Worm (Caenorhabditis elegans) whole organism, L1 larva: ENCODE measurements around the gene nhr-280.
A peak's percentile ranks its signal among the peaks of the same experiment; 100 is the strongest.
"Not testable (repeated sequence)": the region's sequence is repeated elsewhere in the genome, so short reads cannot be mapped to it uniquely, and the experiment has no call there.

ENCODE experiments used
- C04F5.9 ChIP-seq: sonication (generic microtip); optimal IDR thresholded peaks from 2 replicates; lab custom pipeline; 2016; ENCODE audit warnings: missing genetic modification characterization, missing compliant biosample characterization
- C16A3.4 ChIP-seq: fragments of 150-350 bp; optimal IDR thresholded peaks from 2 replicates; lab custom pipeline; 2014; ENCODE audit warnings: missing biosample characterization, missing genetic modification characterization
- C34B4.2 ChIP-seq: sonication (generic microtip); optimal IDR thresholded peaks from 2 replicates; lab custom pipeline; 2017; ENCODE audit warnings: mild to moderate bottlenecking, missing genetic modification characterization, missing compliant biosample characterization
- F16B12.6 ChIP-seq: fragments of 150-350 bp; optimal IDR thresholded peaks from 2 replicates; lab custom pipeline; 2014; ENCODE audit warnings: missing biosample characterization, missing genetic modification characterization
- Y116A8C.19 ChIP-seq: sonication (generic microtip); optimal IDR thresholded peaks from 2 replicates; lab custom pipeline; 2016; ENCODE audit warnings: missing compliant biosample characterization, missing genetic modification characterization, borderline replicate concordance
- aha-1 ChIP-seq: fragments of 150-350 bp; optimal IDR thresholded peaks from 2 replicates; lab custom pipeline; 2014; ENCODE audit warnings: missing biosample characterization, missing genetic modification characterization
- blmp-1 ChIP-seq: fragments of 150-350 bp; optimal IDR thresholded peaks from 2 replicates; lab custom pipeline; 2014; ENCODE audit warnings: missing biosample characterization, missing genetic modification characterization
- ceh-82 ChIP-seq, 3 experiments: fragments of 150-350 bp in 1 of 3; sonication (generic microtip) in 2 of 3; optimal IDR thresholded peaks; 2 replicates each; lab custom pipeline; 2014 to 2017; ENCODE audit warnings: missing biosample characterization in 3 of 3, missing genetic modification characterization in 3 of 3
- ceh-88 ChIP-seq: fragments of 200-800 bp; sonication (Bioruptor generic); IDR thresholded peaks from 2 replicates; pipeline ENCODE4 v1.3.6; 2022; ENCODE audit warnings: missing genetic modification characterization, missing compliant biosample characterization
- efl-1 ChIP-seq, 4 experiments: fragments of 150-350 bp; optimal IDR thresholded peaks in 3 of 4; peaks in 1 of 4; 1 replicate in 1 of 4; 2 replicates in 3 of 4; lab custom pipeline; 2014; ENCODE audit warnings: missing biosample characterization in 2 of 4, missing genetic modification characterization in 2 of 4, missing genetic modification reagents in 2 of 4
- ets-5 ChIP-seq: fragments of 200-800 bp; sonication (Bioruptor generic); IDR thresholded peaks from 2 replicates; pipeline ENCODE4 v1.3.6; 2022; ENCODE audit warnings: missing genetic modification characterization, missing compliant biosample characterization
- fkh-10 ChIP-seq: sonication (generic microtip); optimal IDR thresholded peaks from 2 replicates; lab custom pipeline; 2017; ENCODE audit warnings: missing biosample characterization, missing genetic modification reagents, missing genetic modification characterization
- fos-1 ChIP-seq: fragments of 150-350 bp; optimal IDR thresholded peaks from 2 replicates; lab custom pipeline; 2014; ENCODE audit warnings: missing biosample characterization, missing genetic modification characterization
- grh-1 ChIP-seq: fragments of 200-800 bp; sonication (Bioruptor generic); IDR thresholded peaks from 2 replicates; pipeline ENCODE4 v1.3.6; 2022; ENCODE audit warnings: missing genetic modification reagents, missing genetic modification characterization, missing compliant biosample characterization
- hpl-2 ChIP-seq: fragments of 150-350 bp; optimal IDR thresholded peaks from 2 replicates; lab custom pipeline; 2014; ENCODE audit warnings: missing biosample characterization, missing genetic modification reagents, missing genetic modification characterization
- irx-1 ChIP-seq: sonication (generic microtip); optimal IDR thresholded peaks from 2 replicates; lab custom pipeline; 2016; ENCODE audit warnings: missing genetic modification characterization, missing compliant biosample characterization
- jun-1 ChIP-seq: fragments of 150-350 bp; optimal IDR thresholded peaks from 2 replicates; lab custom pipeline; 2014; ENCODE audit warnings: missing biosample characterization, missing genetic modification reagents, missing genetic modification characterization
- lin-13 ChIP-seq: fragments of 150-350 bp; optimal IDR thresholded peaks from 2 replicates; lab custom pipeline; 2014; ENCODE audit warnings: missing biosample characterization, missing genetic modification reagents, missing genetic modification characterization
- lin-15B ChIP-seq: fragments of 150-350 bp; sonication (generic microtip); optimal IDR thresholded peaks from 3 replicates; lab custom pipeline; 2014; ENCODE audit warnings: missing biosample characterization, missing genetic modification characterization
- lin-35 ChIP-seq, 2 experiments: fragments of 150-350 bp; optimal IDR thresholded peaks; 2 replicates each; lab custom pipeline; 2014; ENCODE audit warnings: missing biosample characterization in 2 of 2, missing genetic modification characterization in 2 of 2, missing genetic modification reagents in 2 of 2
- lir-3 ChIP-seq: sonication (generic microtip); optimal IDR thresholded peaks from 2 replicates; lab custom pipeline; 2016; ENCODE audit warnings: mild to moderate bottlenecking, missing genetic modification characterization, moderate library complexity, missing compliant biosample characterization; ENCODE audit not compliant: poor library complexity
- mab-9 ChIP-seq: fragments of 200-800 bp; sonication (Bioruptor generic); IDR thresholded peaks from 2 replicates; pipeline ENCODE4 v1.3.6; 2022; ENCODE audit warnings: missing genetic modification reagents, missing genetic modification characterization, missing compliant biosample characterization
- mdl-1 ChIP-seq, 2 experiments: fragments of 150-350 bp; optimal IDR thresholded peaks; 2 replicates each; lab custom pipeline; 2014 to 2017; ENCODE audit warnings: missing biosample characterization in 2 of 2, missing genetic modification characterization in 2 of 2, inconsistent platforms in 1 of 2
- mef-2 ChIP-seq: fragments of 150-350 bp; optimal IDR thresholded peaks from 2 replicates; lab custom pipeline; 2014; ENCODE audit warnings: missing biosample characterization, missing genetic modification characterization
- mep-1 ChIP-seq: fragments of 150-350 bp; optimal IDR thresholded peaks from 2 replicates; lab custom pipeline; 2014; ENCODE audit warnings: missing biosample characterization, missing genetic modification characterization
- nhr-12 ChIP-seq: sonication (generic microtip); optimal IDR thresholded peaks from 2 replicates; lab custom pipeline; 2017; ENCODE audit warnings: missing biosample characterization, missing genetic modification characterization
- nhr-20 ChIP-seq: sonication (generic microtip); optimal IDR thresholded peaks from 2 replicates; lab custom pipeline; 2016; ENCODE audit warnings: mild to moderate bottlenecking, missing genetic modification characterization, missing compliant biosample characterization
- nhr-237 ChIP-seq: fragments of 150-350 bp; optimal IDR thresholded peaks from 2 replicates; lab custom pipeline; 2014; ENCODE audit warnings: missing biosample characterization, missing genetic modification characterization
- nhr-28 ChIP-seq: fragments of 150-350 bp; optimal IDR thresholded peaks from 2 replicates; lab custom pipeline; 2014; ENCODE audit warnings: missing biosample characterization, missing genetic modification characterization
- nhr-76 ChIP-seq: sonication (generic microtip); optimal IDR thresholded peaks from 2 replicates; lab custom pipeline; 2017; ENCODE audit warnings: missing biosample characterization, missing genetic modification characterization
- nhr-77 ChIP-seq: fragments of 150-350 bp; optimal IDR thresholded peaks from 2 replicates; lab custom pipeline; 2014; ENCODE audit warnings: missing biosample characterization, missing genetic modification characterization
- nhr-84 ChIP-seq: sonication (generic microtip); optimal IDR thresholded peaks from 2 replicates; lab custom pipeline; 2017; ENCODE audit warnings: missing biosample characterization, missing genetic modification characterization
- pag-3 ChIP-seq: sonication (generic microtip); optimal IDR thresholded peaks from 2 replicates; lab custom pipeline; 2017; ENCODE audit warnings: missing genetic modification characterization, mild to moderate bottlenecking, missing compliant biosample characterization, antibody characterized with exemption, borderline replicate concordance; ENCODE audit not compliant: insufficient read depth
- snpc-4 ChIP-seq: fragments of 150-350 bp; optimal IDR thresholded peaks from 2 replicates; lab custom pipeline; 2014; ENCODE audit warnings: missing biosample characterization, missing genetic modification characterization
- sox-4 ChIP-seq: sonication (generic microtip); optimal IDR thresholded peaks from 2 replicates; lab custom pipeline; 2016; ENCODE audit warnings: missing genetic modification characterization, missing compliant biosample characterization
- sptf-1 ChIP-seq: fragments of 150-350 bp; optimal IDR thresholded peaks from 2 replicates; lab custom pipeline; 2014; ENCODE audit warnings: missing biosample characterization, missing genetic modification characterization
- tbx-2 ChIP-seq: sonication (generic microtip); optimal IDR thresholded peaks from 2 replicates; lab custom pipeline; 2016; ENCODE audit warnings: missing genetic modification characterization, missing compliant biosample characterization
- unc-130 ChIP-seq: fragments of 150-350 bp; optimal IDR thresholded peaks from 2 replicates; lab custom pipeline; 2017; ENCODE audit warnings: missing biosample characterization, missing genetic modification characterization, inconsistent platforms
- unc-30 ChIP-seq: sonication (generic microtip); optimal IDR thresholded peaks from 2 replicates; lab custom pipeline; 2017; ENCODE audit warnings: missing biosample characterization, missing genetic modification characterization
- unc-62 ChIP-seq: fragments of 150-350 bp; optimal IDR thresholded peaks from 2 replicates; lab custom pipeline; 2014; ENCODE audit warnings: missing biosample characterization, missing genetic modification reagents, missing genetic modification characterization
- unc-86 ChIP-seq: sonication (generic microtip); optimal IDR thresholded peaks from 2 replicates; lab custom pipeline; 2016; ENCODE audit warnings: missing genetic modification characterization, missing compliant biosample characterization
- vab-15 ChIP-seq: sonication (generic microtip); optimal IDR thresholded peaks from 2 replicates; lab custom pipeline; 2017; ENCODE audit warnings: missing genotype, mild to moderate bottlenecking, missing genetic modification characterization, missing compliant biosample characterization
- xbp-1 ChIP-seq: sonication (generic microtip); optimal IDR thresholded peaks from 2 replicates; lab custom pipeline; 2016; ENCODE audit warnings: missing genetic modification characterization, missing compliant biosample characterization
- zag-1 ChIP-seq: fragments of 150-350 bp; optimal IDR thresholded peaks from 2 replicates; lab custom pipeline; 2014; ENCODE audit warnings: missing biosample characterization, missing genetic modification characterization
- ztf-4 ChIP-seq: fragments of 150-350 bp; optimal IDR thresholded peaks from 2 replicates; lab custom pipeline; 2014; ENCODE audit warnings: missing biosample characterization, missing genetic modification characterization

The nhr-280 gene

ce11 chrIII:131627-132026 lies 1.1 kb upstream of the nhr-280 start (continued):
- TF ChIP-seq zag-1 (tag; lab: Kevin White, UChicago) (peak; percentile 14), aha-1 (tag; lab: Kevin White, UChicago) (no peak), pag-3 (no peak), lin-35 (GFP tag; optimal IDR thresholded peaks at IDR 0.05; lab: Kevin White, UChicago) (peak; percentile 68 to 72), vab-15 (peak; percentile 89), snpc-4 (tag; lab: Kevin White, UChicago) (peak; percentile 16), lin-15B (tag; lab: Kevin White, UChicago) (peak; percentile 61), grh-1 (GFP tag; lab: Robert Waterston, UW) (no peak), blmp-1 (tag; lab: Kevin White, UChicago) (peak; percentile 42), nhr-237 (tag; lab: Kevin White, UChicago) (no peak), xbp-1 (tag; lab: Kevin White, UChicago) (peak; percentile 44), jun-1 (tag; lab: Kevin White, UChicago) (no peak), tbx-2 (tag; lab: Kevin White, UChicago) (peak; percentile 9), ceh-82 (tag; optimal IDR thresholded peaks at IDR 0.05; lab: Kevin White, UChicago) (peak in 2 of 3 experiments; percentile 2 to 70), ztf-4 (no peak), nhr-12 (no peak), hpl-2 (GFP tag; lab: Kevin White, UChicago) (no peak), nhr-77 (tag; lab: Kevin White, UChicago) (no peak), nhr-84 (no peak), sox-4 (tag; lab: Kevin White, UChicago) (no peak), unc-30 (tag; lab: Kevin White, UChicago) (no peak), irx-1 (peak; percentile 9), unc-130 (tag; lab: Kevin White, UChicago) (peak; percentile 27), ceh-88 (GFP tag; lab: Robert Waterston, UW) (no peak), lin-13 (peak; percentile 53), mep-1 (peak; percentile 79), fos-1 (tag; lab: Kevin White, UChicago) (no peak), C34B4.2 (no peak), unc-86 (tag; lab: Kevin White, UChicago) (peak; percentile 15), ets-5 (no peak), nhr-28 (no peak), Y116A8C.19 (tag; lab: Kevin White, UChicago) (no peak)

- TF ChIP-seq pag-3: no peak
- no peak for TF ChIP-seq C16A3.4 (tag; lab: Kevin White, UChicago)
- TF ChIP-seq ceh-82 (tag; optimal IDR thresholded peaks at IDR 0.05; lab: Kevin White, UChicago): no peak
- TF ChIP-seq nhr-28: no peak
- no peak for TF ChIP-seq zag-1 (tag; lab: Kevin White, UChicago)
- no peak for TF ChIP-seq mab-9
- no peak for TF ChIP-seq nhr-76 (tag; lab: Kevin White, UChicago)
- no peak for TF ChIP-seq mef-2 (tag; lab: Kevin White, UChicago)
- TF ChIP-seq C04F5.9 (tag; lab: Kevin White, UChicago): no peak
- TF ChIP-seq sptf-1: no peak
- no peak for TF ChIP-seq F16B12.6 (tag; lab: Kevin White, UChicago)
- no peak for TF ChIP-seq lir-3
- TF ChIP-seq unc-62 (GFP tag; lab: Kevin White, UChicago): no peak
- no peak for TF ChIP-seq mdl-1 (tag; optimal IDR thresholded peaks at IDR 0.05; lab: Kevin White, UChicago)
Observed at ce11 chrIII:124478-124877, 6.1 kb downstream of the nhr-280 start, which contains the start of gene pals-23. Gene pals-23, plus strand, starts transcription at chrIII:124778.

DNA sequence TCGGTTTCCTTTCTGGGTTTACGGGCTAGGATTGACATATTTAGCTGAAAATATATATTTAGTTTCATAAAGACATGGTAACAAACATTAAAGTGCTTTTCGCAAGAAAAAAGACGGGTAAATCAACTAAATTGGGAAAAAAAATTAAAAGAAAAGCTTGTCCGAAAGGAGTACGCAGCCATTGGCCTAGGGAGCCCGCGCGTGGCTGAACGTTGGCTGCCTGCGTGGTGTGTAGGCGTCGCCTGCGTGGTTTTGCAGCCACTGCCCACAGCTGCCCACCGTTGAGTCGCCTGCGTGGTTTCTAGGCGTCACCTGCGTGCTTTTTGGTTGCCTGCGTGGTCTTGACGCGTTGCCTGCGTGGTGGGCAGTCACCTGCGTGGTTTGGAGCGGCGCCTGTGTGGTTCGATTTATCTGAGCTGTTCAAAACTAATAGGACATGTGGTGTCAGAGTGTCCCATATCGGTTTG lies 8.5 kb downstream of the nhr-280 start, which contains the start of gene C29F9.12:
TSS of gene C29F9.12 (minus strand) at position 51 of the 467 bp plus-strand sequence.
- TF ChIP-seq fkh-10 (GFP tag; lab: Kevin White, UChicago); efl-1 (optimal IDR thresholded peaks at IDR 0.05; lab: Kevin White, UChicago); efl-1 (GFP tag; optimal IDR thresholded peaks at IDR 0.05 in 1 of 2; lab: Kevin White, UChicago); nhr-20: not testable (repeated sequence)
